Worm (Caenorhabditis elegans) whole organism, midembryonic: ENCODE measurements around the gene klp-19.

Source experiments
- cog-1 ChIP-seq: sonication (generic microtip); optimal IDR thresholded peaks from 2 replicates; lab custom pipeline; 2016; ENCODE audit warnings: missing genetic modification characterization, missing compliant biosample characterization
- ztf-23 ChIP-seq: fragments of 200-800 bp; sonication (Bioruptor generic); IDR thresholded peaks from 2 replicates; pipeline ENCODE4 v1.3.6; 2022; ENCODE audit warnings: missing genetic modification reagents, missing genetic modification characterization, missing compliant biosample characterization

DNA sequence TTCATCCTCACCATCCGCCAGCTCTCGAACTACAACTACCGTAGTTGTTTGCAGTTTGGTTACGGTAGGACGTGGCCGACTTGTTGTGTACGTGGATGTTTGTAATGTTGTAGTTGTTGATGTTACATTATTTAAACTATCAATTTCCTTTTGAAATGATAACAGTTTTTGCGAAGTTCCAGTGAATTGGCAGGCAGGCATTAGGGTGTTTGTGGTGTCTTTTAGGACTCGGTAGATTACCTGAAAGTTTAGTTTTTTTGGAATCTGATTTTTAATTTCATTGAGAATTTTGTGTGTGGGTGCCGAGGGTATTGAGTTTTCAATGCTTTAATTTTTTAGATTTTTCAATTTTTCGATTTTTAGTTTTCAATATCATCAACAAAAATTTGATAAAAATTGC is 15.5 kb upstream of the klp-19 start, which contains the start of gene F53A2.11:
- TF ChIP-seq cog-1 (tag; lab: Kevin White, UChicago) (no peak), ztf-23 (GFP tag; lab: Robert Waterston, UW) (no peak)
